Fruit fly (Drosophila melanogaster) whole organism, prepupa: Measurements from ENCODE around the gene esg.

Experiments
- Blimp-1 ChIP-seq: fragments of 200-800 bp; sonication (Bioruptor generic); optimal IDR thresholded peaks from 3 replicates; lab custom pipeline; 2017; ENCODE audit warnings: missing biosample characterization, missing genetic modification characterization, mild to moderate bottlenecking, moderate library complexity, missing genetic modification reagents
- CG10631 ChIP-seq: fragments of 200-800 bp; sonication (Bioruptor generic); optimal IDR thresholded peaks from 2 replicates; lab custom pipeline; 2016; ENCODE audit warnings: missing biosample characterization, missing genetic modification characterization
- CG11294 ChIP-seq: fragments of 200-800 bp; sonication (Bioruptor generic); IDR thresholded peaks from 2 replicates; pipeline ENCODE4 v1.3.6; 2022; ENCODE audit warnings: missing biosample characterization, missing genetic modification characterization
- CG11902 ChIP-seq: fragments of 200-800 bp; sonication (Bioruptor generic); optimal IDR thresholded peaks from 3 replicates; lab custom pipeline; 2016; ENCODE audit warnings: missing biosample characterization, missing genetic modification characterization
- CG16779 ChIP-seq: fragments of 200-800 bp; sonication (Bioruptor generic); optimal IDR thresholded peaks from 3 replicates; lab custom pipeline; 2017; ENCODE audit warnings: missing biosample characterization, mild to moderate bottlenecking, missing genetic modification characterization
- CG3032 ChIP-seq: fragments of 200-800 bp; optimal IDR thresholded peaks from 2 replicates; lab custom pipeline; 2019; ENCODE audit warnings: missing biosample characterization, mild to moderate bottlenecking, missing genetic modification characterization, moderate library complexity
- CG31627 ChIP-seq: fragments of 200-800 bp; sonication (Bioruptor generic); optimal IDR thresholded peaks from 3 replicates; lab custom pipeline; 2016; ENCODE audit warnings: missing biosample characterization, missing genetic modification characterization
- CG3919 ChIP-seq: fragments of 200-800 bp; sonication (Bioruptor generic); optimal IDR thresholded peaks from 3 replicates; lab custom pipeline; 2016; ENCODE audit warnings: missing biosample characterization, missing genetic modification characterization
- CG6808 ChIP-seq: fragments of 200-800 bp; sonication (Bioruptor generic); optimal IDR thresholded peaks from 3 replicates; lab custom pipeline; 2017; ENCODE audit warnings: missing biosample characterization, missing genetic modification characterization, mild to moderate bottlenecking, moderate library complexity, missing genetic modification reagents
- CG6854 ChIP-seq: fragments of 200-800 bp; sonication (Bioruptor generic); optimal IDR thresholded peaks from 2 replicates; lab custom pipeline; 2017; ENCODE audit warnings: missing biosample characterization, mild to moderate bottlenecking, missing genetic modification characterization
- CG8119 ChIP-seq: fragments of 200-800 bp; sonication (Bioruptor generic); IDR thresholded peaks from 3 replicates; pipeline ENCODE4 v1.3.6; 2022; ENCODE audit warnings: missing biosample characterization, missing genetic modification characterization
- CG9139 ChIP-seq: fragments of 200-800 bp; sonication (Bioruptor generic); optimal IDR thresholded peaks from 3 replicates; lab custom pipeline; 2017; ENCODE audit warnings: missing biosample characterization, mild to moderate bottlenecking, missing genetic modification characterization
- Eip78C ChIP-seq: fragments of 200-800 bp; sonication (Bioruptor generic); peaks from one replicate; lab custom pipeline; 2016; ENCODE audit warnings: missing biosample characterization, missing genetic modification characterization
- Ets21C ChIP-seq: fragments of 200-800 bp; sonication (Bioruptor generic); optimal IDR thresholded peaks from 3 replicates; lab custom pipeline; 2016; ENCODE audit warnings: missing biosample characterization, missing genetic modification characterization
- Ets96B ChIP-seq: fragments of 200-800 bp; optimal IDR thresholded peaks from 2 replicates; lab custom pipeline; 2019; ENCODE audit warnings: missing biosample characterization, mild to moderate bottlenecking, missing genetic modification characterization, moderate library complexity
- Hr38 ChIP-seq: sonication (Bioruptor generic); optimal IDR thresholded peaks from 2 replicates; lab custom pipeline; 2016; ENCODE audit warnings: missing biosample characterization, missing genetic modification characterization
- Lpt ChIP-seq: fragments of 200-800 bp; sonication (Bioruptor generic); optimal IDR thresholded peaks from 3 replicates; lab custom pipeline; 2016; ENCODE audit warnings: missing biosample characterization, missing genetic modification characterization
- Met ChIP-seq: fragments of 200-800 bp; sonication (Bioruptor generic); optimal IDR thresholded peaks from 3 replicates; lab custom pipeline; 2016; ENCODE audit warnings: missing biosample characterization, missing genetic modification characterization
- Sox102F ChIP-seq: fragments of 200-800 bp; sonication (Bioruptor generic); optimal IDR thresholded peaks from 2 replicates; lab custom pipeline; 2016; ENCODE audit warnings: missing biosample characterization, mild to moderate bottlenecking, missing genetic modification characterization
- Sox14 ChIP-seq: fragments of 200-800 bp; sonication (Bioruptor generic); optimal IDR thresholded peaks from 3 replicates; lab custom pipeline; 2016; ENCODE audit warnings: missing biosample characterization, missing genetic modification characterization
- Sox15 ChIP-seq: fragments of 200-800 bp; sonication (Bioruptor generic); optimal IDR thresholded peaks from 3 replicates; lab custom pipeline; 2016; ENCODE audit warnings: missing biosample characterization, missing genetic modification characterization
- acj6 ChIP-seq: fragments of 200-800 bp; sonication (Bioruptor generic); optimal IDR thresholded peaks from 3 replicates; lab custom pipeline; 2016; ENCODE audit warnings: missing biosample characterization, missing genetic modification characterization
- cyc ChIP-seq: fragments of 200-800 bp; sonication (Bioruptor generic); optimal IDR thresholded peaks from 3 replicates; lab custom pipeline; 2016; ENCODE audit warnings: missing biosample characterization, missing genetic modification characterization
- eg ChIP-seq: fragments of 200-800 bp; sonication (Bioruptor generic); IDR thresholded peaks from 3 replicates; pipeline ENCODE4 v1.3.6; 2022; ENCODE audit warnings: missing biosample characterization, missing genetic modification characterization
- esn ChIP-seq: fragments of 200-800 bp; sonication (Bioruptor generic); optimal IDR thresholded peaks from 2 replicates; lab custom pipeline; 2016; ENCODE audit warnings: missing biosample characterization, mild to moderate bottlenecking, missing genetic modification characterization, moderate library complexity
- fd59A ChIP-seq: fragments of 200-800 bp; sonication (Bioruptor generic); optimal IDR thresholded peaks from 2 replicates; lab custom pipeline; 2017; ENCODE audit warnings: missing biosample characterization, mild to moderate bottlenecking, missing genetic modification characterization, missing genetic modification reagents
- fd85E ChIP-seq: fragments of 200-800 bp; sonication (Bioruptor generic); optimal IDR thresholded peaks from 3 replicates; lab custom pipeline; 2016; ENCODE audit warnings: missing biosample characterization, missing genetic modification characterization
- fkh ChIP-seq: fragments of 200-800 bp; sonication (Bioruptor generic); optimal IDR thresholded peaks from 3 replicates; lab custom pipeline; 2017; ENCODE audit warnings: missing biosample characterization, mild to moderate bottlenecking, missing genetic modification characterization, moderate library complexity
- lz ChIP-seq: fragments of 200-800 bp; sonication (Bioruptor generic); optimal IDR thresholded peaks from 3 replicates; lab custom pipeline; 2016; ENCODE audit warnings: missing biosample characterization, missing genetic modification characterization
- net ChIP-seq: fragments of 200-800 bp; sonication (Bioruptor generic); optimal IDR thresholded peaks from 3 replicates; lab custom pipeline; 2016; ENCODE audit warnings: missing biosample characterization, missing genetic modification characterization
- salr ChIP-seq, 2 experiments: fragments of 200-800 bp; sonication (Bioruptor generic); optimal IDR thresholded peaks; 3 replicates each; lab custom pipeline; 2016 to 2018; ENCODE audit warnings: missing biosample characterization in 2 of 2, missing genetic modification characterization in 2 of 2, mild to moderate bottlenecking in 1 of 2
- ss ChIP-seq, 2 experiments: fragments of 200-800 bp; sonication (Bioruptor generic); optimal IDR thresholded peaks; 2 replicates in 1 of 2; 3 replicates in 1 of 2; lab custom pipeline; 2017 to 2018; ENCODE audit warnings: mild to moderate bottlenecking in 2 of 2, missing biosample characterization in 2 of 2, missing genetic modification characterization in 2 of 2, moderate library complexity in 1 of 2
- vri ChIP-seq: fragments of 200-800 bp; sonication (Bioruptor generic); optimal IDR thresholded peaks from 3 replicates; lab custom pipeline; 2016; ENCODE audit warnings: missing biosample characterization, mild to moderate bottlenecking, missing genetic modification characterization

esg gene

DNA sequence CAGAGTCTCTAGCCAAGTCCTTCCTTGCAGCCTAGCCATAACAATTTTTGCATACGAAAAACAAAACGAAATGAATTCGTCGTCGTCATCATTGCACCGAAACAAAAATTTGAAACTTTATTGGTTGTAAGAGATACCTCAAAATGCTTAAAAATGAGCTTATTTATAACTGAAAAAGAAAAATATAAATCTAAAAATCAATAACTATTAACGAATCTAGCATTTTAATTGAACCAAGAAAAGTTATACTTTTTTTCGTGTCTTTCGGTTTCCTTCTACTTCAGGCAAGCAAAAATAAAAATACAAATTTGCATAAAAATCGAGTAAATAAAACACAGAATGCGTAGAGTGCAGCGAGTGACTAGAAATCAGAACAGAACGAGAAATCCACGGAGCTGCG, 33.9 kb downstream of the esg start (continued):
- TF ChIP-seq CG6854 (GFP tag; lab: Kevin White, UChicago) (no peak), eg (GFP tag; lab: Robert Waterston, UW) (no peak), CG11902 (GFP tag; lab: Kevin White, UChicago) (no peak), Sox15 (GFP tag; lab: Kevin White, UChicago) (no peak), CG31627 (GFP tag; lab: Kevin White, UChicago) (no peak), CG3919 (GFP tag; lab: Kevin White, UChicago) (no peak), Met (GFP tag; lab: Kevin White, UChicago) (no peak), fd59A (GFP tag; lab: Kevin White, UChicago) (no peak), lz (no peak), Ets96B (tag; lab: Kevin White, UChicago) (peak; percentile 41), CG3032 (tag; lab: Kevin White, UChicago) (peak; percentile 37), cyc (GFP tag; lab: Kevin White, UChicago) (no peak), Ets21C (GFP tag; lab: Kevin White, UChicago) (no peak), fkh (no peak), Lpt (no peak), fd85E (GFP tag; lab: Kevin White, UChicago) (no peak), CG11294 (no peak), Sox14 (no peak), ss (GFP tag; optimal IDR thresholded peaks at IDR 0.05; lab: Kevin White, UChicago) (peak; percentile 24 to 35), Sox102F (GFP tag; lab: Kevin White, UChicago) (no peak), vri (GFP tag; lab: Kevin White, UChicago) (no peak), esn (GFP tag; lab: Kevin White, UChicago) (no peak), CG10631 (GFP tag; lab: Kevin White, UChicago) (no peak)
- TF ChIP-seq, all 60 proteins: peak for 9

DNA sequence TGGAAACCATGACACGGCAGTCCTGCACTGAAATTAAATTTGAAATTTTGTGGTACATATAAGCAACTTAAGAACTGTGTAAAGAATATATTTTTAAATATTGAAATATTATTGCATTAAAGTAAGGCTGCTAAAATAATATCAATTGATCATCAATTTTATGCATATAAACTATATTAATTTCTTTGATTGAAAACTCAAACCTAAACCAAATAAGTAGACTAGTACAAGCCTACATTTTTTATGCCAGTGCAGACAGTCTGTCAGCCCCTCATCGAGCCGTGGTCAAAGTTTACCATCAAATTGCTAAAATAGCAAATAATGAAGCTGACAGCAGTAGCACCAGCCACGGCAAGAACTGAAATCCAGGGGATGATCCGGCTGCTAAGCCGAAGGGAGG, 36.4 kb downstream of the esg start:
- TF ChIP-seq net (GFP tag; lab: Kevin White, UChicago) (no peak), Eip78C (peak; percentile 51)
- TF ChIP-seq, all 60 proteins: peak for 1

DNA sequence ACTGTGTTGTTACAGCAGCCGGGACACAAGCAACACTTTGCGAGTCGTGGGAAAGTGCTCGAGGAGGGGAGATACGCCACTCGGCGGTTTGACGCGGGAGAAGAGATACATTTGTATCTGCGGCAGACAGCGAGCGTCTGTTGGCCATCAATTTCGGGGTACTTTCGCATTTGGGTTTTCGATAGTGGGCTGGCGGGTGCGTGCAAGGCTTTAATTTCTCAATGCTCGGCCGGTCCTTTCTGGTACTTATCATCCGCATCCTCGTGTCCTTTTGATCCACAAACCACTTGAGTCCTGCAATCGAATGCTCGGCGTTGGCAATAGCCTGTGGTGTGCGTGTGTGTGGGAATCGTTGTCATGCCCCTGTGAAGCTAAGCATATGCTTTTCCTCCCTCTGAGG, 36.8 kb downstream of the esg start:
- TF ChIP-seq Sox15 (GFP tag; lab: Kevin White, UChicago), result no peak

DNA sequence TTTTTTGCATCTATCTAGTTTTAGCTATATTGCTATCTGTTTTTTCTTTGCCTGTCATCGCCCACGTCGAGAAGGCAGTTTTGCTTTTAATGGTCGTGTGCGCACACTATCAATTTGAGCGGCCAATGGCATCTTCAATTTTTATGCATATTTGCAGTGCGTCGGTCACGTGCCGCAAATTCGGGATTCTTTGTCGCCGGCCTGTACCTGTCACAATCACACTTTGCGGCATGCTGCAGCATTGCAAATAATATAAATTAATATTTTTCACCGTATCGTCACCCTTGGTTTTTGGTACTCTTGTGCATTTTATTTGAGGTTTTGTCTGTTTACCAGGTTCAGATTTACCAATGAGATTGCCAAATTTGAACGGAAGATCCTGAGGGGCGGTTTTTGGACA, 37.6 kb downstream of the esg start:
- no peak for TF ChIP-seq CG9139 (GFP tag; lab: Kevin White, UChicago)
- no peak for TF ChIP-seq Sox15 (GFP tag; lab: Kevin White, UChicago)
- TF ChIP-seq Hr38 (GFP tag; lab: Kevin White, UChicago), result no peak
- no peak for TF ChIP-seq Blimp-1 (GFP tag; lab: Kevin White, UChicago)
- TF ChIP-seq cyc (GFP tag; lab: Kevin White, UChicago), result no peak
- no peak for TF ChIP-seq acj6 (GFP tag; lab: Kevin White, UChicago)
- no peak for TF ChIP-seq CG6808 (GFP tag; lab: Kevin White, UChicago)
- no peak for TF ChIP-seq CG16779 (tag; lab: Kevin White, UChicago)
- no peak for TF ChIP-seq CG8119 (GFP tag; lab: Robert Waterston, UW)
- TF ChIP-seq salr (GFP tag; optimal IDR thresholded peaks at IDR 0.05; lab: Kevin White, UChicago), result no peak

DNA sequence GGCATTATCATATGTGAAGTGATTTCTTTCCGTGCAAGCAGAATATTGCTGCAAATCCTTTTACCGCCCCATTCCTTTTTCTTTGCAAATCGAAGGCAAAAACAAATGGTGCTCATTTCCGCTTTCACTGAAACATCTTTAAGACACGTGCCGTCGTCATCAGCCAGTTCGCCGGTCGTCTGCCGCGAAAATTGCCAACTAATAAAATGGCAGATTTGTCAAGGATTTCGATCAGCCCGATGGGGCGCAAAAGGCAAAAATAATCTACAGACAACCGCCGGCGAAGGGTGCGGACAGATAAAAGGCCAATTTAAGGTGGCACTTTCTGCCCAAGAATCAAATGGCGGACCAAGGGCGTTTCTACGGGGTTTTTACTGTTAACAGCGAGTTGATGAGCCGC, 38.3 kb downstream of the esg start:
- TF ChIP-seq vri (GFP tag; lab: Kevin White, UChicago) (no peak), lz (no peak), cyc (GFP tag; lab: Kevin White, UChicago) (no peak), CG6854 (GFP tag; lab: Kevin White, UChicago) (no peak), Sox15 (GFP tag; lab: Kevin White, UChicago) (no peak)
- TF ChIP-seq, all 60 proteins: peak for 0
